Fruit fly (Drosophila melanogaster): ENCODE measurements around the gene Cad87A.

Gene Cad87A

DNA sequence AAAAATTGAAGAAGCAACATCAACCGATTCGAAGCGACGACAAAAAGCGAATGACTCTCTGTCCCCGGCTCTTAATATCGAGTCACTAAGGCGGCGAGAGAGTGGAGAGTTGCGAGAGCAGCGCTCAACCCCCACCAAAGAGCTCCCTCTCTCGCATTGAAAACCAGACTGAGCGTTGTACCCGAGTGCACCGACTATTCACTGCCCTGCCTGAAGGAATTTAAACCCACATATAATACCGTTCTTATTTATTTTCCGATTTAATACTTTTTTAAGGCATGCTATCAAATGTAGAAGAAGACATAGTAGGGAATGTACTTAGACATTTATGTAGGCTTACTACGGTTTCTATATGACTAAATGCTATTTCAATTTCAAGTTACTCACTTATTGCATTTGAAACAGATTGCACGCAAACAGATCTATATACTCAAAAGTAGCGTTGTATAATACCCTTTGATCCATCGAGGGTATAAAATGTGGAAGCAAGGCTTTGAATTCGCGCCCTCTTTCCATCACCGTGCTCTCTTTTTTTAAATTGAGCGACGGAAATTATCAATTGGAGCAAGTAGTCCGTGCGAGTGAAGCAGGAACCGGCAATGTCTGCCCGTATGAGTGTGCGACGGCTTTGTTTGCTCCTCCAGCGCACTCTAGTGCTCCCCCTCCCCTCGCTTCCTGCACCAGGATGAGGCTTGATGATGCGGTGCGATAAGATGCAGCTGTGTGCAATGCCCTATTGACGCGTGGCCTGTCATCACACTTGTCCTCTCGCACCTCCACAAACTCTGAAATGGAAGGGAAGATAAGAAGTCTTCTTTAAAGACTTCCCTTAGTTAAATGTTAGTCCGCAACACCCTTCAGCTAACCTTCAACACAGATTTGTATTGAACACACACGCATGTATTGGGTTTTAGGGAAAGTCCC is 61.6 kb downstream of the Cad87A start, which contains the start of gene mthl5 (continued):
- peak; percentile 72 for TF ChIP-seq Mio (GFP tag; optimal IDR thresholded peaks at IDR 0.05)
- TF ChIP-seq GATAd (GFP tag; optimal IDR thresholded peaks at IDR 0.05) = no peak
- no peak for TF ChIP-seq lola (GFP tag; optimal IDR thresholded peaks at IDR 0.05)
- TF ChIP-seq h (GFP tag; optimal IDR thresholded peaks at IDR 0.05) = peak; percentile 94
- no peak for TF ChIP-seq N (GFP tag; optimal IDR thresholded peaks at IDR 0.05)
- TF ChIP-seq brk (GFP tag; optimal IDR thresholded peaks at IDR 0.05) = peak; percentile 59
- TF ChIP-seq Jra (GFP tag; optimal IDR thresholded peaks at IDR 0.05) = peak; percentile 19
- no peak for TF ChIP-seq jim (GFP tag; optimal IDR thresholded peaks at IDR 0.05)
- no peak for TF ChIP-seq CG32264 (GFP tag; optimal IDR thresholded peaks at IDR 0.05)
- peak; percentile 85 for TF ChIP-seq Vsx2 (GFP tag; optimal IDR thresholded peaks at IDR 0.05; ENCODE audit: partially characterized antibody)
- peak; percentile 88 for TF ChIP-seq rgr (GFP tag; optimal IDR thresholded peaks at IDR 0.05)
- peak; percentile 93 for TF ChIP-seq OdsH (GFP tag; optimal IDR thresholded peaks at IDR 0.05)

DNA sequence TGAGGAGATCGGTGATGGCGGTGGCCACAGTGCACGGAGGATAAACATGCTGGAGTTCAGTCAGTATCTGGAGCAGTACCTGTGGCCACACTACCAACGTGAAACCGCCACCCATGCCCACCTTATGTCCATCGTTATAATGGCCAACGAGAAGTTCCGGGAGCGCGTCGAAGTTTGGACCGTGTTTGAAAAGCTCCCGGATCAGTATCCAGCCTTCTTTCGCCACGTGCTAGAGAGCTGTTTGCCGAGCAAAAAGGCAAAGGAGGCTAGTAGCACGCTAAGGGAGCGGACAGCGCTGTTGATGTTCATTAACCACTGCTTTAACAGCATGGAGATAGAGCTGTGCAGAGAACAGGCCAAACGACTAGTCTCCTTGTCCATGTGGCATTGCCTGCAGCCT is 65.8 kb downstream of the Cad87A start:
- no peak for TF ChIP-seq Mio (GFP tag; optimal IDR thresholded peaks at IDR 0.05)
- no peak for TF ChIP-seq dmrt93B (GFP tag; optimal IDR thresholded peaks at IDR 0.05)
- TF ChIP-seq GATAd (GFP tag; optimal IDR thresholded peaks at IDR 0.05) = no peak
- no peak for TF ChIP-seq br (GFP tag; optimal IDR thresholded peaks at IDR 0.05)
- no peak for TF ChIP-seq sv (GFP tag; optimal IDR thresholded peaks at IDR 0.05)
- no peak for TF ChIP-seq Hr83 (GFP tag; optimal IDR thresholded peaks at IDR 0.05; ENCODE audit: poor library complexity, severe bottlenecking)
- no peak for TF ChIP-seq foxo (GFP tag; optimal IDR thresholded peaks at IDR 0.05)
- TF ChIP-seq N (GFP tag; optimal IDR thresholded peaks at IDR 0.05) = no peak

DNA sequence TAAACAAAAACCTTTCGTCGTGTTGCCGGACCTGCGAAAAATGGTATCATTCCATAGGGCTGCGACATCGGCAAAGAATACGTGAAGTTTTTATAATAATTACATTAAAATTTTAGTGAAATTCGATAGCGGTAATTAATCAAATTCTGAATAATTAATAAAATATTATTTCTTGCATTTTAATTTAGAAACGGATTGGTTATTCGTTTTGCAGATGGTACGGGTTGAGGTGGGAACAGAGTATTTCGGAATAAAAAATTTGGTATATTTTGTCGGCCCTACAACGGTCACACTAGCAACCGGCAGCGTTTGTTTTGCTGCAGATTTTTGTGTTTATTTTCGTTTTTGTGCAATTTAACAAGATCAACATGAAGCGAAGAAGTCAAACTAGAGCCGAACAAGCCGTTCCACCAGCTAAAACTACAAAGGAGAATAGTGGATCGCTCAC is 66.4 kb downstream of the Cad87A start, which contains the start of the genes CG6962 and CG31368:
CG6962 (minus strand) TSS at position 29 of the 448 bp plus-strand sequence.
CG31368 (plus strand) TSS at position 285 of the 448 bp plus-strand sequence.
- peak; percentile 69 for TF ChIP-seq rgr (GFP tag; optimal IDR thresholded peaks at IDR 0.05)
- peak; percentile 60 for TF ChIP-seq dmrt93B (GFP tag; optimal IDR thresholded peaks at IDR 0.05)
- peak; percentile 61 for TF ChIP-seq Sp1 (GFP tag; optimal IDR thresholded peaks at IDR 0.05)
- no peak for TF ChIP-seq Vsx2 (GFP tag; optimal IDR thresholded peaks at IDR 0.05; ENCODE audit: partially characterized antibody)
- no peak for TF ChIP-seq jim (GFP tag; optimal IDR thresholded peaks at IDR 0.05)
- TF ChIP-seq Dfd (GFP tag; optimal IDR thresholded peaks at IDR 0.05) = no peak
- TF ChIP-seq usp (GFP tag; optimal IDR thresholded peaks at IDR 0.05) = no peak
- TF ChIP-seq Abd-B (GFP tag; optimal IDR thresholded peaks at IDR 0.05) = no peak
- TF ChIP-seq dl (GFP tag; optimal IDR thresholded peaks at IDR 0.05; ENCODE audit: insufficient read depth in 1 of 2, partially characterized antibody in 2 of 2) = no peak
- TF ChIP-seq Myc (optimal IDR thresholded peaks at IDR 0.05) = peak; percentile 11
- no peak for TF ChIP-seq CrebA (GFP tag; optimal IDR thresholded peaks at IDR 0.05; ENCODE audit: borderline replicate concordance)
- TF ChIP-seq CG32264 (GFP tag; optimal IDR thresholded peaks at IDR 0.05) = no peak
- peak; percentile 49 for TF ChIP-seq br (GFP tag; optimal IDR thresholded peaks at IDR 0.05)
- TF ChIP-seq Rel (GFP tag; optimal IDR thresholded peaks at IDR 0.05) = no peak
- peak; percentile 26 for TF ChIP-seq Rel (tag; optimal IDR thresholded peaks at IDR 0.05)
- no peak for TF ChIP-seq dsf (GFP tag; optimal IDR thresholded peaks at IDR 0.05; ENCODE audit: borderline replicate concordance)
- TF ChIP-seq pan (optimal IDR thresholded peaks at IDR 0.05) = no peak
- TF ChIP-seq fru (GFP tag; optimal IDR thresholded peaks at IDR 0.05) = peak; percentile 65
- peak; percentile 59 for TF ChIP-seq woc (GFP tag; optimal IDR thresholded peaks at IDR 0.05)
- TF ChIP-seq sv (GFP tag; optimal IDR thresholded peaks at IDR 0.05) = peak; percentile 90
- no peak for TF ChIP-seq lola (GFP tag; optimal IDR thresholded peaks at IDR 0.05)
- TF ChIP-seq psq (GFP tag; optimal IDR thresholded peaks at IDR 0.05) = peak; percentile 48
- peak; percentile 7 for TF ChIP-seq Jra (GFP tag; optimal IDR thresholded peaks at IDR 0.05)
- peak; percentile 70 for TF ChIP-seq h (GFP tag; optimal IDR thresholded peaks at IDR 0.05)
- no peak for TF ChIP-seq tai (GFP tag; optimal IDR thresholded peaks at IDR 0.05)
- peak in 1 of 2 experiments; percentile 79 for TF ChIP-seq foxo (GFP tag; optimal IDR thresholded peaks at IDR 0.05)
- TF ChIP-seq CG9705 (GFP tag; optimal IDR thresholded peaks at IDR 0.05) = peak; percentile 70
- TF ChIP-seq brk (GFP tag; optimal IDR thresholded peaks at IDR 0.05) = no peak
- peak; percentile 31 for TF ChIP-seq N (GFP tag; optimal IDR thresholded peaks at IDR 0.05)
- TF ChIP-seq GATAd (GFP tag; optimal IDR thresholded peaks at IDR 0.05) = no peak
- peak; percentile 56 for TF ChIP-seq Hr83 (GFP tag; optimal IDR thresholded peaks at IDR 0.05; ENCODE audit: poor library complexity, severe bottlenecking)
- no peak for TF ChIP-seq Mio (GFP tag; optimal IDR thresholded peaks at IDR 0.05)
- TF ChIP-seq Hr78 (GFP tag; optimal IDR thresholded peaks at IDR 0.05) = no peak
- peak; percentile 58 for TF ChIP-seq ey (GFP tag; optimal IDR thresholded peaks at IDR 0.05)
- peak; percentile 50 for TF ChIP-seq OdsH (GFP tag; optimal IDR thresholded peaks at IDR 0.05)
- TF ChIP-seq Hnf4 (GFP tag; optimal IDR thresholded peaks at IDR 0.05) = peak; percentile 76
- TF ChIP-seq sage (GFP tag; optimal IDR thresholded peaks at IDR 0.05) = peak; percentile 22
- no peak for TF ChIP-seq Dif (GFP tag; optimal IDR thresholded peaks at IDR 0.05; ENCODE audit: partially characterized antibody)
- TF ChIP-seq HLH106 (tag; optimal IDR thresholded peaks at IDR 0.05) = peak; percentile 86

Measured in whole organism, wandering third instar larva.